Worm (Caenorhabditis elegans): ENCODE measurements around the gene ZK593.2.

DNA sequence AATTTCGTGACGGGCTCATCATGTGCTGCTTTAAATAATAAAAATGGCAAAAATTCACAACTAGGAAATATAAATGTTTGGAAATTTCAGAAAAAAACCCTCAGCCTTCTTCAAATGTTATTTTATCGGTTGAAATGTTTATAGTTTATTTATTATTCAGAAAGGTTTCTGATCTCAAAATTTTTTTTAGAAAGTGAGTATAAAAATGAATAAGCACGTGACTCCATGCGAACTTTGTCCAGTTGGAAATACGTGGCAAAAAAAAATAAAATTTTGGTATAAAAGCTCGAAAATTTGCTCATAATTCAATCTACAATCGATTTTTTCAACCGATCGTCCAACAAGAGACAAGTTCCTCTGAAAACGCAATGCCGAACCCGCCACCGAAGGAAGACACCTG, 36.3 kb downstream of the ZK593.2 start, which contains the start of gene nsph-3.1:
- TF ChIP-seq somi-1 (GFP tag; optimal IDR thresholded peaks at IDR 0.05) (no peak), F33H1.4 (GFP tag; IDR thresholded peaks at IDR 0.05) (no peak), F52B5.7 (tag; optimal IDR thresholded peaks at IDR 0.05) (no peak), nfya-1 (tag; optimal IDR thresholded peaks at IDR 0.05; ENCODE audit: borderline replicate concordance, insufficient read depth) (no peak), ama-1 (optimal IDR thresholded peaks at IDR 0.05) (no peak), ama-1 (GFP tag; optimal IDR thresholded peaks at IDR 0.05) (no peak), xnd-1 (tag; optimal IDR thresholded peaks at IDR 0.05) (no peak), efl-1 (GFP tag; optimal IDR thresholded peaks at IDR 0.05) (no peak), nhr-27 (tag; optimal IDR thresholded peaks at IDR 0.05) (no peak), nfyb-1 (GFP tag; IDR thresholded peaks at IDR 0.05) (no peak), hlh-26 (GFP tag; conservative IDR thresholded peaks at IDR 0.05) (no peak), lsl-1 (GFP tag; optimal IDR thresholded peaks at IDR 0.05) (no peak), snpc-1.1 (tag; optimal IDR thresholded peaks at IDR 0.05; ENCODE audit: insufficient read depth) (no peak), attf-5 (GFP tag; optimal IDR thresholded peaks at IDR 0.05) (no peak), mcd-1 (GFP tag; IDR thresholded peaks at IDR 0.05) (no peak)

Measured in whole organism, young adult.